Worm (Caenorhabditis elegans): ENCODE measurements around the gene kgb-2.

ce11 chrIV:3646338-3647154, 40.0 kb downstream of the kgb-2 start:
- no peak for TF ChIP-seq med-1 (GFP tag; optimal IDR thresholded peaks at IDR 0.05; ENCODE audit: insufficient read depth)
- TF ChIP-seq ztf-23 (GFP tag; IDR thresholded peaks at IDR 0.05): no peak
- no peak for TF ChIP-seq cog-1 (tag; optimal IDR thresholded peaks at IDR 0.05)
- TF ChIP-seq tab-1 (GFP tag; IDR thresholded peaks at IDR 0.05): no peak
- no peak for TF ChIP-seq flt-1 (GFP tag; IDR thresholded peaks at IDR 0.05)
- no peak for TF ChIP-seq ref-1 (GFP tag; conservative IDR thresholded peaks at IDR 0.05)
- no peak for TF ChIP-seq ztf-29 (GFP tag; IDR thresholded peaks at IDR 0.05)
- TF ChIP-seq klf-2 (GFP tag; conservative IDR thresholded peaks at IDR 0.05): no peak
